ENCODE assay signal across 5 worm cellular contexts in the genomic region with DNA sequence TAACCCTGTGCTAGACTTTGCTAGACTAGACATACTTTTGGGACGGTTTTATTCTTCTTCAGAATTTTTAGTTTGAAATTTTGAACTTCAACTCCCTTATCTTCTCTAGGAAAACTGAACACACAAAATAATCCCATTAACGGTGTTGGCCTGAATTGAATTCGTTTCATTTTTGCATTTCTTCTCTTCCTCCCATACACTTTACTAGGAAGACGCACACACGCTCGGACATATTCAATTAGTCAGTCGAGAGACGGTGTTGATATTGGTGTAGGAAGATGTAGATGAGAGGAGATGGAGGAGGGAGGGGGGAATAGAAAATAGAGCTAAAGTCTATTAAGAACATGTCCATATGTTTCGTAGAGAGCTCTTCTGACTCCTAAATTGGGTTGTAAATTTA.
A peak's percentile ranks its signal among the peaks of the same experiment; 100 is the strongest.
TF ChIP-seq lines count a peak whose summit lies in the region.

No protein-coding gene starts in this region.

TF ChIP-seq in whole organism, L1 larva, 84 proteins besides CTCF, POLR2A, EP300 and RAD21:
- peak; percentile 48 for TF ChIP-seq lin-14 (GFP tag; optimal IDR thresholded peaks at IDR 0.05; lab: Kevin White, UChicago)
- peak; percentile 2 for TF ChIP-seq unc-86 (tag; optimal IDR thresholded peaks at IDR 0.05; lab: Kevin White, UChicago)
- no peak for TF ChIP-seq mep-1 (tag; optimal IDR thresholded peaks at IDR 0.05; lab: Kevin White, UChicago)

TF ChIP-seq in whole organism, L4 larva, 104 proteins besides CTCF, POLR2A, EP300 and RAD21:
- TF ChIP-seq ctbp-1 (GFP tag; IDR thresholded peaks at IDR 0.05; lab: Robert Waterston, UW) (no peak), ces-1 (GFP tag; optimal IDR thresholded peaks at IDR 0.05; lab: Kevin White, UChicago) (peak; percentile 88)

TF ChIP-seq in whole organism, early embryonic, 17 proteins besides CTCF, POLR2A, EP300 and RAD21:
- TF ChIP-seq hmbx-1 (tag; optimal IDR thresholded peaks at IDR 0.05; lab: Kevin White, UChicago) (no peak), tbx-37 (GFP tag; conservative IDR thresholded peaks at IDR 0.05; lab: Robert Waterston, UW) (0 out of 2 replicates have a peak, but pooled peaks have one; percentile 7)
TF ChIP-seq in whole organism, early embryonic: peak in this region for 1.

TF ChIP-seq in whole organism, late embryonic, 69 proteins besides CTCF, POLR2A, EP300 and RAD21:
- TF ChIP-seq odd-2 (tag; optimal IDR thresholded peaks at IDR 0.05; lab: Kevin White, UChicago) (no peak), pha-4 (tag; optimal IDR thresholded peaks at IDR 0.05; lab: Kevin White, UChicago) (no peak), unc-42 (tag; optimal IDR thresholded peaks at IDR 0.05; lab: Kevin White, UChicago) (peak; percentile 96)

TF ChIP-seq in whole organism, mixed stage, embryonic, 35 proteins besides CTCF, POLR2A, EP300 and RAD21:
- TF ChIP-seq ces-1 (GFP tag; optimal IDR thresholded peaks at IDR 0.05; lab: Kevin White, UChicago) (peak; percentile 98), M03D4.4 (tag; optimal IDR thresholded peaks at IDR 0.05; lab: Kevin White, UChicago) (no peak), ceh-43 (GFP tag; optimal IDR thresholded peaks at IDR 0.05; lab: Kevin White, UChicago) (no peak), drap-1 (GFP tag; optimal IDR thresholded peaks at IDR 0.05; lab: Kevin White, UChicago) (no peak)

Comparison
In these comparisons a context has a peak if more than half of its experiments do, and no peak if none do; other contexts are left out.
1. Of the 29 proteins assayed by ChIP-seq in both whole organism, L4 larva and whole organism, L1 larva: peak only in whole organism, L4 larva: ces-1; only in whole organism, L1 larva: none; in both: none; in neither: 28.